Worm (Caenorhabditis elegans) whole organism, L3 larva: Measurements from ENCODE around the gene tim-1.

Experiments used
- ama-1 ChIP-seq: fragments of 150-350 bp; optimal IDR thresholded peaks from 2 replicates; lab custom pipeline; 2018
- elt-2 ChIP-seq: sonication (generic microtip); optimal IDR thresholded peaks from 2 replicates; lab custom pipeline; 2016; ENCODE audit warnings: missing genetic modification reagents, mild to moderate bottlenecking, missing genetic modification characterization, missing compliant biosample characterization
- jun-1 ChIP-seq: fragments of 150-350 bp; optimal IDR thresholded peaks from 2 replicates; lab custom pipeline; 2014; ENCODE audit warnings: missing biosample characterization, missing genetic modification reagents, missing genetic modification characterization
- nhr-237 ChIP-seq: fragments of 150-350 bp; optimal IDR thresholded peaks from 2 replicates; lab custom pipeline; 2014; ENCODE audit warnings: missing biosample characterization, missing genetic modification characterization
- skn-1 ChIP-seq: fragments of 150-350 bp; optimal IDR thresholded peaks from 2 replicates; lab custom pipeline; 2014; ENCODE audit warnings: missing biosample characterization, missing genetic modification characterization
- tbx-2 ChIP-seq: sonication (generic microtip); optimal IDR thresholded peaks from 2 replicates; lab custom pipeline; 2016; ENCODE audit warnings: mild to moderate bottlenecking, missing genetic modification characterization, missing compliant biosample characterization
- unc-39 ChIP-seq: sonication (generic microtip); optimal IDR thresholded peaks from 4 replicates; lab custom pipeline; 2017; ENCODE audit warnings: missing biosample characterization, missing genetic modification characterization
- zag-1 ChIP-seq: fragments of 150-350 bp; optimal IDR thresholded peaks from 2 replicates; lab custom pipeline; 2014; ENCODE audit warnings: missing biosample characterization, missing genetic modification characterization
- ztf-4 ChIP-seq: fragments of 150-350 bp; optimal IDR thresholded peaks from 2 replicates; lab custom pipeline; 2014; ENCODE audit warnings: missing biosample characterization, missing genetic modification characterization

DNA sequence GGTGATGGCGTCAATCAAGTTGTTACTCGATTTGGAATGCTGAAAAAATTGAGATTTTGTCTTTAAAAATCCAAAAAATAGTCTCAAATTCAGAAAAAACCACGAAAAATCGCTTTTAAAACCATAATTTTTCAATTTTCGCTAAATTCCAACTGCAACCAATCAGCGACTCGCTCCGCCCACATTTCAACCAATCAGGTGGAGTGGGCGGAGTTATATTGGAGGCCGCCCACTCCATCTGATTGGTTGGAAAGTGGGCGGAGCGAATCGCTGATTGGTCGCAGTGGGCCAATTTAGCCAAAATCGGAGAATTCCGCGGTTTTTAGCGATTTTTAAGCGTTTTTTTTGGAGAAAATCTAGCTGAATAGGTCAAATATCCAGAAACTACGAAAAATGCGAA is 19.8 kb upstream of the tim-1 start:
- TF ChIP-seq ztf-4 (tag; lab: Kevin White, UChicago) (no peak), ama-1 (lab: Kevin White, UChicago) (no peak), nhr-237 (tag; lab: Kevin White, UChicago) (no peak), jun-1 (tag; lab: Kevin White, UChicago) (no peak), zag-1 (no peak), unc-39 (tag; lab: Kevin White, UChicago) (no peak), elt-2 (no peak), skn-1 (no peak), tbx-2 (tag; lab: Kevin White, UChicago) (no peak)
